Fruit fly (Drosophila melanogaster) whole organism, embryonic: ENCODE data around the gene CG44001.

Experiments
- Abd-B ChIP-seq: fragments of 200-800 bp; sonication (Bioruptor generic); optimal IDR thresholded peaks from 2 replicates; lab custom pipeline; 2018; ENCODE audit warnings: missing biosample characterization, mild to moderate bottlenecking, missing genetic modification characterization, moderate library complexity
- Aef1 ChIP-seq: fragments of 200-800 bp; sonication (Bioruptor generic); IDR thresholded peaks from 3 replicates; pipeline ENCODE4 v1.3.6; 2022; ENCODE audit warnings: missing biosample characterization, missing genetic modification characterization
- Atf6 ChIP-seq: fragments of 200-800 bp; sonication (Bioruptor generic); IDR thresholded peaks from 2 replicates; pipeline ENCODE4 v1.3.6; 2022; ENCODE audit warnings: missing biosample characterization, missing genetic modification characterization
- Bdp1 ChIP-seq: fragments of 200-800 bp; sonication (Bioruptor generic); optimal IDR thresholded peaks from 3 replicates; lab custom pipeline; 2016; ENCODE audit warnings: missing biosample characterization, missing genetic modification characterization
- C15 ChIP-seq: fragments of 200-800 bp; sonication (Bioruptor generic); IDR thresholded peaks from 3 replicates; pipeline ENCODE4 v1.3.6; 2022; ENCODE audit warnings: missing biosample characterization, missing genetic modification characterization
- CG12299 ChIP-seq: fragments of 200-800 bp; sonication (Bioruptor generic); optimal IDR thresholded peaks from 2 replicates; lab custom pipeline; 2018; ENCODE audit warnings: missing biosample characterization, mild to moderate bottlenecking, missing genetic modification characterization
- CG12744 ChIP-seq: fragments of 200-800 bp; sonication (Bioruptor generic); optimal IDR thresholded peaks from 2 replicates; lab custom pipeline; 2016; ENCODE audit warnings: missing biosample characterization, missing genetic modification characterization
- CG13424 ChIP-seq: fragments of 200-800 bp; sonication (Bioruptor generic); optimal IDR thresholded peaks from 2 replicates; lab custom pipeline; 2019; ENCODE audit warnings: missing biosample characterization, mild to moderate bottlenecking, missing genetic modification characterization, moderate library complexity
- CG15011 ChIP-seq: fragments of 200-800 bp; sonication (Bioruptor generic); optimal IDR thresholded peaks from 3 replicates; lab custom pipeline; 2018; ENCODE audit warnings: missing biosample characterization, mild to moderate bottlenecking, missing genetic modification characterization
- CG16815 ChIP-seq: fragments of 200-800 bp; sonication (Bioruptor generic); optimal IDR thresholded peaks from 3 replicates; lab custom pipeline; 2017; ENCODE audit warnings: missing biosample characterization, mild to moderate bottlenecking, missing genetic modification characterization
- CG17328 ChIP-seq: fragments of 200-800 bp; sonication (Bioruptor generic); IDR thresholded peaks from 2 replicates; pipeline ENCODE4 v1.3.6; 2022; ENCODE audit warnings: missing biosample characterization, missing genetic modification characterization
- CG17568 ChIP-seq: fragments of 200-800 bp; sonication (Bioruptor generic); optimal IDR thresholded peaks from 2 replicates; lab custom pipeline; 2018; ENCODE audit warnings: missing biosample characterization, mild to moderate bottlenecking, missing genetic modification characterization, moderate library complexity
- CG1832 ChIP-seq: fragments of 200-800 bp; sonication (Bioruptor generic); optimal IDR thresholded peaks from 2 replicates; lab custom pipeline; 2017; ENCODE audit warnings: missing biosample characterization, mild to moderate bottlenecking, missing genetic modification characterization, inconsistent platforms
- CG2202 ChIP-seq: fragments of 200-800 bp; sonication (Bioruptor generic); optimal IDR thresholded peaks from 2 replicates; lab custom pipeline; 2018; ENCODE audit warnings: missing biosample characterization, mild to moderate bottlenecking, missing genetic modification characterization
- CG6683 ChIP-seq: fragments of 200-800 bp; sonication (Bioruptor generic); optimal IDR thresholded peaks from 2 replicates; lab custom pipeline; 2017; ENCODE audit warnings: missing biosample characterization, mild to moderate bottlenecking, missing genetic modification characterization, missing genetic modification reagents
- CG6765 ChIP-seq: fragments of 200-800 bp; sonication (Bioruptor generic); optimal IDR thresholded peaks from 3 replicates; lab custom pipeline; 2017; ENCODE audit warnings: missing biosample characterization, mild to moderate bottlenecking, missing genetic modification characterization
- CG8281 ChIP-seq: fragments of 200-800 bp; sonication (Bioruptor generic); optimal IDR thresholded peaks from 2 replicates; lab custom pipeline; 2018; ENCODE audit warnings: missing biosample characterization, mild to moderate bottlenecking, missing genetic modification characterization, moderate library complexity
- CG9609 ChIP-seq: fragments of 200-800 bp; sonication (Bioruptor generic); optimal IDR thresholded peaks from 3 replicates; lab custom pipeline; 2016; ENCODE audit warnings: missing biosample characterization, missing genetic modification characterization
- CrebB ChIP-seq: fragments of 200-800 bp; sonication (Bioruptor generic); optimal IDR thresholded peaks from 3 replicates; lab custom pipeline; 2018; ENCODE audit warnings: missing biosample characterization, mild to moderate bottlenecking, missing genetic modification characterization
- Dbx ChIP-seq: fragments of 200-800 bp; sonication (Bioruptor generic); IDR thresholded peaks from 3 replicates; pipeline ENCODE4 v1.3.6; 2022; ENCODE audit warnings: missing biosample characterization, missing genetic modification characterization
- Dll ChIP-seq: fragments of 200-800 bp; sonication (Bioruptor generic); IDR thresholded peaks from 4 replicates; pipeline ENCODE4 v1.3.6; 2022; ENCODE audit warnings: missing biosample characterization, missing genetic modification characterization; ENCODE audit not compliant: partially characterized antibody
- Dref ChIP-seq: fragments of 200-800 bp; sonication (Bioruptor generic); IDR thresholded peaks from 2 replicates; pipeline ENCODE4 v1.3.6; 2022; ENCODE audit warnings: missing biosample characterization, missing genetic modification characterization
- Drgx ChIP-seq: fragments of 200-800 bp; sonication (Bioruptor generic); IDR thresholded peaks from 2 replicates; pipeline ENCODE4 v1.3.6; 2022; ENCODE audit warnings: missing biosample characterization, missing genetic modification characterization
- Eip74EF ChIP-seq, 2 experiments: fragments of 200-800 bp in 1 of 2; fragments of >200 bp in 1 of 2; sonication (Bioruptor generic) in 1 of 2; optimal IDR thresholded peaks; 2 replicates each; lab custom pipeline; 2017 to 2019; ENCODE audit warnings: missing biosample characterization in 2 of 2, missing genetic modification characterization in 2 of 2, mild to moderate bottlenecking in 1 of 2, moderate library complexity in 1 of 2
- Elba2 ChIP-seq: fragments of 200-800 bp; sonication (Bioruptor generic); optimal IDR thresholded peaks from 3 replicates; lab custom pipeline; 2016; ENCODE audit warnings: missing biosample characterization, missing genetic modification characterization
- Ets65A ChIP-seq: fragments of 200-800 bp; sonication (Bioruptor generic); peaks from one replicate; lab custom pipeline; 2016; ENCODE audit warnings: missing biosample characterization, missing genetic modification characterization
- Fer2 ChIP-seq: fragments of 200-800 bp; sonication (Bioruptor generic); optimal IDR thresholded peaks from 2 replicates; lab custom pipeline; 2018; ENCODE audit warnings: missing biosample characterization, mild to moderate bottlenecking, missing genetic modification characterization, moderate library complexity
- HLHmδ ChIP-seq: fragments of 200-800 bp; sonication (Bioruptor generic); optimal IDR thresholded peaks from 2 replicates; lab custom pipeline; 2018; ENCODE audit warnings: missing biosample characterization, mild to moderate bottlenecking, missing genetic modification characterization, moderate library complexity
- Hand ChIP-seq: fragments of 200-800 bp; sonication (Bioruptor generic); optimal IDR thresholded peaks from 2 replicates; lab custom pipeline; 2017; ENCODE audit warnings: mild to moderate bottlenecking, missing biosample characterization, missing genetic modification reagents, missing genetic modification characterization
- NFAT ChIP-seq: fragments of 200-800 bp; sonication (Bioruptor generic); IDR thresholded peaks from 2 replicates; pipeline ENCODE4 v1.3.6; 2022; ENCODE audit warnings: missing biosample characterization, missing genetic modification characterization
- Nf-YB ChIP-seq: fragments of 200-800 bp; sonication (Bioruptor generic); optimal IDR thresholded peaks from 3 replicates; lab custom pipeline; 2019; ENCODE audit warnings: missing biosample characterization, mild to moderate bottlenecking, missing genetic modification characterization, moderate library complexity
- Sry-β ChIP-seq: fragments of 200-800 bp; sonication (Bioruptor generic); optimal IDR thresholded peaks from 2 replicates; lab custom pipeline; 2018; ENCODE audit warnings: missing biosample characterization, mild to moderate bottlenecking, missing genetic modification characterization, moderate library complexity
- Ssrp ChIP-seq: fragments of 200-800 bp; sonication (Bioruptor generic); optimal IDR thresholded peaks from 2 replicates; lab custom pipeline; 2018; ENCODE audit warnings: missing biosample characterization, mild to moderate bottlenecking, missing genetic modification characterization, moderate library complexity
- Trl ChIP-seq, 3 experiments: fragments of >200 bp in 2 of 3; fragments of 200-800 bp in 1 of 3; sonication (Bioruptor generic) in 1 of 3; optimal IDR thresholded peaks; 2 replicates in 1 of 3; 3 replicates in 2 of 3; lab custom pipeline; 2016 to 2017; ENCODE audit warnings: missing biosample characterization in 1 of 3, missing genetic modification characterization in 1 of 3
- al ChIP-seq: fragments of 200-800 bp; sonication (Bioruptor generic); IDR thresholded peaks from 2 replicates; pipeline ENCODE4 v1.3.6; 2022; ENCODE audit warnings: missing biosample characterization, missing genetic modification characterization
- ato ChIP-seq: fragments of 200-800 bp; sonication (Bioruptor generic); IDR thresholded peaks from 2 replicates; pipeline ENCODE4 v1.3.6; 2022; ENCODE audit warnings: missing biosample characterization, missing genetic modification characterization; ENCODE audit not compliant: partially characterized antibody
- az2 ChIP-seq: fragments of 200-800 bp; sonication (Bioruptor generic); optimal IDR thresholded peaks from 3 replicates; lab custom pipeline; 2016; ENCODE audit warnings: missing biosample characterization, missing genetic modification characterization
- cad ChIP-seq: fragments of >200 bp; optimal IDR thresholded peaks from 2 replicates; lab custom pipeline; 2017; ENCODE audit warnings: missing biosample characterization, missing genetic modification characterization
- danr ChIP-seq: fragments of 200-800 bp; sonication (Bioruptor generic); IDR thresholded peaks from 2 replicates; pipeline ENCODE4 v1.3.6; 2022; ENCODE audit warnings: missing biosample characterization, missing genetic modification characterization
- grau ChIP-seq: fragments of 200-800 bp; optimal IDR thresholded peaks from 3 replicates; lab custom pipeline; 2019; ENCODE audit warnings: missing biosample characterization, mild to moderate bottlenecking, missing genetic modification characterization, moderate library complexity
- jumu ChIP-seq: fragments of 200-800 bp; sonication (Bioruptor generic); optimal IDR thresholded peaks from 3 replicates; lab custom pipeline; 2016; ENCODE audit warnings: missing biosample characterization, missing genetic modification characterization
- klu ChIP-seq: fragments of 200-800 bp; sonication (Bioruptor generic); IDR thresholded peaks from 2 replicates; pipeline ENCODE4 v1.3.6; 2022; ENCODE audit warnings: missing biosample characterization, missing genetic modification characterization
- pzg ChIP-seq: fragments of 200-800 bp; sonication (Bioruptor generic); optimal IDR thresholded peaks from 3 replicates; lab custom pipeline; 2018; ENCODE audit warnings: missing biosample characterization, mild to moderate bottlenecking, missing genetic modification characterization, moderate library complexity
- repo ChIP-seq: fragments of 200-800 bp; sonication (Bioruptor generic); optimal IDR thresholded peaks from 2 replicates; lab custom pipeline; 2016; ENCODE audit warnings: missing biosample characterization, missing genetic modification characterization
- seq ChIP-seq: fragments of 200-800 bp; sonication (Bioruptor generic); IDR thresholded peaks from 2 replicates; pipeline ENCODE4 v1.3.6; 2022; ENCODE audit warnings: missing biosample characterization, missing genetic modification characterization
- shn ChIP-seq: fragments of 200-800 bp; sonication (Bioruptor generic); optimal IDR thresholded peaks from 3 replicates; lab custom pipeline; 2016; ENCODE audit warnings: missing biosample characterization, missing genetic modification characterization
- so ChIP-seq: fragments of 200-800 bp; sonication (Bioruptor generic); IDR thresholded peaks from 3 replicates; pipeline ENCODE4 v1.3.6; 2022; ENCODE audit warnings: missing biosample characterization, missing genetic modification characterization
- vnd ChIP-seq: fragments of 200-800 bp; sonication (Bioruptor generic); IDR thresholded peaks from 3 replicates; pipeline ENCODE4 v1.3.6; 2022; ENCODE audit warnings: missing biosample characterization, missing genetic modification characterization; ENCODE audit not compliant: partially characterized antibody
- wor ChIP-seq: fragments of 200-800 bp; sonication (Bioruptor generic); IDR thresholded peaks from 2 replicates; pipeline ENCODE4 v1.3.6; 2022; ENCODE audit warnings: missing biosample characterization, missing genetic modification characterization
- zfh2 ChIP-seq: fragments of 200-800 bp; sonication (Bioruptor generic); optimal IDR thresholded peaks from 2 replicates; lab custom pipeline; 2016; ENCODE audit warnings: missing biosample characterization, missing genetic modification characterization

The CG44001 gene

dm6 chr2L:5010784-5011260 is 32.2 kb upstream of the CG44001 start, which contains the start of the genes CG31917, Tfb5 and SelT (continued):
- TF ChIP-seq CG6765 (GFP tag; lab: Kevin White, UChicago) (no peak), HLHmδ (GFP tag; lab: Kevin White, UChicago) (no peak), Sry-β (GFP tag; lab: Kevin White, UChicago) (peak; percentile 96), Aef1 (GFP tag; lab: Robert Waterston, UW) (peak; percentile 22; the same call in 1 of the 3 replicates), Drgx (GFP tag; lab: Robert Waterston, UW) (no peak), ato (GFP tag; lab: Robert Waterston, UW) (no peak), danr (GFP tag; lab: Robert Waterston, UW) (peak; percentile 34; the same call in 1 of the 2 replicates), CG12744 (GFP tag; lab: Kevin White, UChicago) (peak; percentile 40), jumu (GFP tag; lab: Kevin White, UChicago) (peak; percentile 46), repo (GFP tag; lab: Kevin White, UChicago) (peak; percentile 35), CG13424 (tag; lab: Kevin White, UChicago) (peak; percentile 70), C15 (no peak), Dbx (0 out of 3 replicates have a peak, but pooled peaks have one; percentile 11), CG15011 (no peak), CG9609 (GFP tag; lab: Kevin White, UChicago) (peak; percentile 50), Trl (optimal IDR thresholded peaks at IDR 0.05; lab: Kevin White, UChicago) (no peak), Trl (GFP tag; optimal IDR thresholded peaks at IDR 0.05; lab: Kevin White, UChicago) (no peak), Bdp1 (GFP tag; lab: Kevin White, UChicago) (no peak), so (GFP tag; lab: Robert Waterston, UW) (no peak), CrebB (peak; percentile 1), Ssrp (peak; percentile 45), CG8281 (tag; lab: Kevin White, UChicago) (no peak), al (no peak), wor (GFP tag; lab: Robert Waterston, UW) (no peak), CG6683 (GFP tag; lab: Kevin White, UChicago) (no peak), zfh2 (GFP tag; lab: Kevin White, UChicago) (peak; percentile 64), Atf6 (GFP tag; lab: Robert Waterston, UW) (peak; percentile 30; the same call in 1 of the 2 replicates), Ets65A (GFP tag; lab: Kevin White, UChicago) (peak; percentile 94), seq (no peak), Abd-B (GFP tag; lab: Kevin White, UChicago) (peak; percentile 46), CG2202 (tag; lab: Kevin White, UChicago) (no peak), cad (GFP tag; lab: Kevin White, UChicago) (no peak), Eip74EF (GFP tag; optimal IDR thresholded peaks at IDR 0.05; lab: Kevin White, UChicago) (peak in 1 of 2 experiments; percentile 4), vnd (GFP tag; lab: Robert Waterston, UW) (peak; percentile 69), NFAT (GFP tag; lab: Robert Waterston, UW) (no peak), az2 (GFP tag; lab: Kevin White, UChicago) (peak; percentile 36), Fer2 (tag; lab: Kevin White, UChicago) (peak; percentile 17), Dll (GFP tag; lab: Robert Waterston, UW) (peak; percentile 89), Hand (GFP tag; lab: Kevin White, UChicago) (no peak), CG17328 (no peak), shn (GFP tag; lab: Kevin White, UChicago) (peak; percentile 49), Nf-YB (no peak), Dref (GFP tag; lab: Robert Waterston, UW) (peak; percentile 59), CG17568 (GFP tag; lab: Kevin White, UChicago) (no peak), CG16815 (no peak), Elba2 (GFP tag; lab: Kevin White, UChicago) (no peak), CG1832 (GFP tag; lab: Kevin White, UChicago) (no peak), CG12299 (peak; percentile 59), grau (tag; lab: Kevin White, UChicago) (peak; percentile 69), klu (GFP tag; lab: Robert Waterston, UW) (no peak), pzg (GFP tag; lab: Kevin White, UChicago) (peak; percentile 83)
